Fruit fly (Drosophila melanogaster) whole organism, wandering third instar larva: ENCODE data around the gene CG18598.

Experiments
- CG32264 ChIP-seq: fragments of 200-800 bp; sonication (Bioruptor generic); optimal IDR thresholded peaks from 2 replicates; lab custom pipeline; 2016; ENCODE audit warnings: missing biosample characterization, missing genetic modification characterization
- CrebA ChIP-seq: fragments of 200-800 bp; sonication (Bioruptor generic); optimal IDR thresholded peaks from 2 replicates; lab custom pipeline; 2016; ENCODE audit warnings: missing biosample characterization, mild to moderate bottlenecking, missing genetic modification characterization, borderline replicate concordance
- Dfd ChIP-seq: fragments of >200 bp; optimal IDR thresholded peaks from 2 replicates; lab custom pipeline; 2017; ENCODE audit warnings: missing biosample characterization, missing genetic modification characterization
- Dif ChIP-seq: fragments of 200-275, 200-300 bp; sonication (Bioruptor generic); optimal IDR thresholded peaks from 2 replicates; lab custom pipeline; 2018; ENCODE audit warnings: missing biosample characterization, missing genetic modification characterization; ENCODE audit not compliant: partially characterized antibody
- HLH106 ChIP-seq: fragments of 200-800 bp; optimal IDR thresholded peaks from 3 replicates; lab custom pipeline; 2019; ENCODE audit warnings: missing biosample characterization, mild to moderate bottlenecking, missing genetic modification characterization, moderate library complexity
- Hr78 ChIP-seq: fragments of >200 bp; optimal IDR thresholded peaks from 2 replicates; lab custom pipeline; 2017; ENCODE audit warnings: missing biosample characterization, missing genetic modification characterization
- Hr83 ChIP-seq: fragments of 200-300 bp; sonication (Bioruptor generic); optimal IDR thresholded peaks from 2 replicates; lab custom pipeline; 2016; ENCODE audit warnings: missing biosample characterization, mild to moderate bottlenecking, missing genetic modification characterization, moderate library complexity; ENCODE audit not compliant: poor library complexity, severe bottlenecking
- Jra ChIP-seq: sonication (Bioruptor generic); optimal IDR thresholded peaks from 2 replicates; lab custom pipeline; 2016; ENCODE audit warnings: missing biosample characterization, missing genetic modification characterization
- Myc ChIP-seq: fragments of >200 bp; optimal IDR thresholded peaks from 2 replicates; lab custom pipeline; 2017
- OdsH ChIP-seq: fragments of 200-800 bp; sonication (Bioruptor generic); optimal IDR thresholded peaks from 2 replicates; lab custom pipeline; 2016; ENCODE audit warnings: missing biosample characterization, mild to moderate bottlenecking, missing genetic modification characterization
- Rel ChIP-seq, 2 experiments: fragments of 200-800 bp; sonication (Bioruptor generic) in 1 of 2; optimal IDR thresholded peaks; 2 replicates in 1 of 2; 3 replicates in 1 of 2; lab custom pipeline; 2016 to 2019; ENCODE audit warnings: mild to moderate bottlenecking in 2 of 2, missing biosample characterization in 2 of 2, missing genetic modification characterization in 2 of 2, moderate library complexity in 1 of 2
- Sp1 ChIP-seq: fragments of 200-800 bp; sonication (Bioruptor generic); optimal IDR thresholded peaks from 3 replicates; lab custom pipeline; 2019; ENCODE audit warnings: missing biosample characterization, mild to moderate bottlenecking, missing genetic modification characterization, moderate library complexity
- Vsx2 ChIP-seq: fragments of 200-300, 225-300 bp; sonication (Bioruptor generic); optimal IDR thresholded peaks from 2 replicates; lab custom pipeline; 2018; ENCODE audit warnings: missing biosample characterization, missing genetic modification characterization; ENCODE audit not compliant: partially characterized antibody
- br ChIP-seq: fragments of 200-800 bp; sonication (Bioruptor generic); optimal IDR thresholded peaks from 2 replicates; lab custom pipeline; 2016; ENCODE audit warnings: missing biosample characterization, missing genetic modification characterization
- brk ChIP-seq: fragments of 200-800 bp; sonication (Bioruptor generic); optimal IDR thresholded peaks from 2 replicates; lab custom pipeline; 2016; ENCODE audit warnings: missing biosample characterization, mild to moderate bottlenecking, missing genetic modification characterization
- dl ChIP-seq, 2 experiments: fragments of 175-275, 200-275 bp in 1 of 2; fragments of 200-275 bp in 1 of 2; sonication (Bioruptor generic); optimal IDR thresholded peaks; lab custom pipeline; 2018; ENCODE audit warnings: mild to moderate bottlenecking in 2 of 2, missing biosample characterization in 2 of 2, missing genetic modification characterization in 2 of 2, moderate library complexity in 2 of 2; ENCODE audit not compliant: partially characterized antibody in 2 of 2, insufficient read depth in 1 of 2
- dmrt93B ChIP-seq: fragments of 200-800 bp; sonication (Bioruptor generic); optimal IDR thresholded peaks from 2 replicates; lab custom pipeline; 2018; ENCODE audit warnings: missing biosample characterization, mild to moderate bottlenecking, missing genetic modification characterization
- dsf ChIP-seq: sonication (Bioruptor generic); optimal IDR thresholded peaks from 2 replicates; lab custom pipeline; 2016; ENCODE audit warnings: missing biosample characterization, missing genetic modification characterization, borderline replicate concordance
- ey ChIP-seq: fragments of 200-800 bp; sonication (Bioruptor generic); optimal IDR thresholded peaks from 2 replicates; lab custom pipeline; 2016; ENCODE audit warnings: missing biosample characterization, missing genetic modification characterization
- foxo ChIP-seq, 2 experiments: fragments of 200-800 bp; sonication (Bioruptor generic); optimal IDR thresholded peaks; 2 replicates in 1 of 2; 3 replicates in 1 of 2; lab custom pipeline; 2016 to 2017; ENCODE audit warnings: missing biosample characterization in 2 of 2, missing genetic modification characterization in 2 of 2
- fru ChIP-seq: fragments of 200-800 bp; sonication (Bioruptor generic); optimal IDR thresholded peaks from 3 replicates; lab custom pipeline; 2016; ENCODE audit warnings: missing biosample characterization, mild to moderate bottlenecking, missing genetic modification characterization
- h ChIP-seq: fragments of 200-800 bp; sonication (Bioruptor generic); optimal IDR thresholded peaks from 3 replicates; lab custom pipeline; 2016; ENCODE audit warnings: missing biosample characterization, mild to moderate bottlenecking, missing genetic modification characterization
- jim ChIP-seq: fragments of 175-275, 200-325 bp; sonication (Bioruptor generic); optimal IDR thresholded peaks from 2 replicates; lab custom pipeline; 2016; ENCODE audit warnings: missing biosample characterization, mild to moderate bottlenecking, missing genetic modification characterization
- psq ChIP-seq: fragments of 200-800 bp; sonication (Bioruptor generic); optimal IDR thresholded peaks from 3 replicates; lab custom pipeline; 2017; ENCODE audit warnings: missing biosample characterization, mild to moderate bottlenecking, missing genetic modification characterization, moderate library complexity
- rgr ChIP-seq: fragments of 200-800 bp; sonication (Bioruptor generic); optimal IDR thresholded peaks from 3 replicates; lab custom pipeline; 2016; ENCODE audit warnings: missing biosample characterization, mild to moderate bottlenecking, missing genetic modification characterization
- sage ChIP-seq: fragments of 200-800 bp; sonication (Bioruptor generic); optimal IDR thresholded peaks from 2 replicates; lab custom pipeline; 2016; ENCODE audit warnings: missing biosample characterization, mild to moderate bottlenecking, missing genetic modification characterization
- sv ChIP-seq: fragments of 200-800 bp; sonication (Bioruptor generic); optimal IDR thresholded peaks from 3 replicates; lab custom pipeline; 2016; ENCODE audit warnings: missing biosample characterization, missing genetic modification characterization
- tai ChIP-seq: sonication (Bioruptor generic); optimal IDR thresholded peaks from 2 replicates; lab custom pipeline; 2016; ENCODE audit warnings: missing biosample characterization, missing genetic modification characterization
- usp ChIP-seq: fragments of >200 bp; optimal IDR thresholded peaks from 2 replicates; lab custom pipeline; 2017; ENCODE audit warnings: missing biosample characterization, missing genetic modification characterization
- woc ChIP-seq: sonication (Bioruptor generic); optimal IDR thresholded peaks from 2 replicates; lab custom pipeline; 2016; ENCODE audit warnings: missing biosample characterization, mild to moderate bottlenecking, missing genetic modification characterization

CG18598 gene

DNA sequence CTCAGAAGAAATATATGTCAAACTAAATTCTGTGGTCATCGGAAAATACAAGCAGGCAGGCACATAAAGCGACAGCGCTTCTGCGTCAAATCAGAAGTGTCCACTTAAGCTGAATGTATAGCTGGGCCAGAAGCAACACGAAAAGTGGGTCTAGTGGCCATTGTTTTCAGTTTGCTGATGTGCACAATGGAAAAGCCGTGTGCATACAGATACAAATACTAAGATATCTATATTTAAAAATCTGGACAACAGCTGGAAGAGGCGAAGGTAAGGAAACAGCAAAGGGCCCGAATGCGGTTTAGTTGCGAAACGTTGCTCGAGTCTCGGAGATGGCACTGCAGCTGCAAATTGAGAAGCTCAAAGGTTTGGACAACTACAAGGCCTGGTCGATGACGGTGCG, at the start of gene CG18598:
Gene CG18598, plus strand, starts transcription at position 301 of the 400 bp plus-strand sequence.
- TF ChIP-seq Hr78 (GFP tag; lab: Kevin White, UChicago) (no peak), h (GFP tag; lab: Kevin White, UChicago) (no peak), Hr83 (no peak), Jra (GFP tag; lab: Kevin White, UChicago) (no peak), Myc (lab: Kevin White, UChicago) (no peak), CrebA (GFP tag; lab: Kevin White, UChicago) (no peak), usp (GFP tag; lab: Kevin White, UChicago) (no peak), tai (no peak), dl (GFP tag; optimal IDR thresholded peaks at IDR 0.05; lab: Kevin White, UChicago; ENCODE audit: insufficient read depth in 1 of 2, partially characterized antibody in 2 of 2) (no peak), Sp1 (no peak), brk (GFP tag; lab: Kevin White, UChicago) (no peak), sage (GFP tag; lab: Kevin White, UChicago) (no peak), Rel (GFP tag; optimal IDR thresholded peaks at IDR 0.05; lab: Kevin White, UChicago) (no peak), Rel (tag; optimal IDR thresholded peaks at IDR 0.05; lab: Kevin White, UChicago) (no peak)

DNA sequence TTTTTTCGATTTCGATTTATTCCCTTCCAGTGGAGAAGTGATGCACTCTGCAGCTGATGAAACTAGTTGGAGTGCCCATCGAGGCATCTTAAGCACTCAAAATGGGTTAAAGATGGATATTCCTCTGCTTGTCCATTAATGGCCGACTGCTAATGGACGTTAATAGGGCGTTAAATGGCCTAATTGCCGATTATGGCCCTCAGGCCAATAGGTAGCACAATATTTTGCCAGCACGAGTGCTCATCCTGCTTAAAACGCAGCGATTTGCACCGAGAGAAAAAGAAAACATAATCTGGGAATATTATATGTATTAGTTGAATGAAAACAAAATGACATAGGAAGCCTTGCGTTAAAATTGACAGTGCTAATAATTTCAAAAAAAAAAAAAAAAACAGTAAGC, 42.4 kb upstream of the CG18598 start, which contains the start of gene CG44158:
Gene CG44158, plus strand, starts transcription at position 301 of the 400 bp plus-strand sequence.
- no peak for TF ChIP-seq Dfd (GFP tag; lab: Kevin White, UChicago)
- TF ChIP-seq dmrt93B (GFP tag; lab: Kevin White, UChicago): no peak
- TF ChIP-seq Myc (lab: Kevin White, UChicago): no peak
- TF ChIP-seq ey (GFP tag; lab: Kevin White, UChicago): no peak
- no peak for TF ChIP-seq dl (GFP tag; optimal IDR thresholded peaks at IDR 0.05; lab: Kevin White, UChicago; ENCODE audit: insufficient read depth in 1 of 2, partially characterized antibody in 2 of 2)
- no peak for TF ChIP-seq br
- TF ChIP-seq Dif (GFP tag; lab: Kevin White, UChicago): no peak
- no peak for TF ChIP-seq fru (GFP tag; lab: Kevin White, UChicago)
- no peak for TF ChIP-seq psq
- TF ChIP-seq HLH106 (tag; lab: Kevin White, UChicago): no peak
- TF ChIP-seq Hr78 (GFP tag; lab: Kevin White, UChicago): no peak
- no peak for TF ChIP-seq Sp1
- no peak for TF ChIP-seq sage (GFP tag; lab: Kevin White, UChicago)
- no peak for TF ChIP-seq OdsH

DNA sequence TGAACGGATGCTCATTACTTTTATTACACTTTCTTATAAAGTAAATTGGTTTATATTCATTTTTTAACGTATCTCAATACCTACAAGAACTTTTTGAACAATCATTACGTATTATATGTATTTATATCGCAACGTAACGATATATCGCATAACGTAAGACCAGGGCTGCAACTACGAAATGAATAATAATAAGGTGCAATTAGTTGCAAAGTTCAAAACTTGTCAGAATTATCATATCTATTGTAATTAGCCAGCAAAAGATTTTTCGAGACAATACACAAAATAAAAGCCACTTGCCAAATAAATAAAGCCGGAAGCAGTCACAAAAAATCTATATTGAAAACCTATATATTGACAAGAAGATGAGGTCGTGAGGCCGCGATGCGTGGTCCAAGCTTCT, 35.6 kb upstream of the CG18598 start:
- TF ChIP-seq foxo (GFP tag; optimal IDR thresholded peaks at IDR 0.05; lab: Kevin White, UChicago): peak in 1 of 2 experiments; percentile 51
- peak; percentile 35 for TF ChIP-seq br
- TF ChIP-seq Hr78 (GFP tag; lab: Kevin White, UChicago): no peak
- peak; percentile 55 for TF ChIP-seq h (GFP tag; lab: Kevin White, UChicago)
- TF ChIP-seq Jra (GFP tag; lab: Kevin White, UChicago): peak; percentile 4
- no peak for TF ChIP-seq CG32264 (GFP tag; lab: Kevin White, UChicago)
- TF ChIP-seq jim: no peak
- TF ChIP-seq Vsx2 (GFP tag; lab: Kevin White, UChicago): no peak
- TF ChIP-seq psq: peak; percentile 1
- TF ChIP-seq tai: no peak
- peak; percentile 23 for TF ChIP-seq fru (GFP tag; lab: Kevin White, UChicago)
- peak; percentile 35 for TF ChIP-seq woc (GFP tag; lab: Kevin White, UChicago)
- TF ChIP-seq rgr (GFP tag; lab: Kevin White, UChicago): peak; percentile 47
- TF ChIP-seq Hr83: peak; percentile 24
- peak; percentile 3 for TF ChIP-seq dsf (GFP tag; lab: Kevin White, UChicago)
- peak; percentile 12 for TF ChIP-seq sv (GFP tag; lab: Kevin White, UChicago)
- peak; percentile 53 for TF ChIP-seq ey (GFP tag; lab: Kevin White, UChicago)
- no peak for TF ChIP-seq Sp1
- TF ChIP-seq, all 38 proteins: peak for 12

DNA sequence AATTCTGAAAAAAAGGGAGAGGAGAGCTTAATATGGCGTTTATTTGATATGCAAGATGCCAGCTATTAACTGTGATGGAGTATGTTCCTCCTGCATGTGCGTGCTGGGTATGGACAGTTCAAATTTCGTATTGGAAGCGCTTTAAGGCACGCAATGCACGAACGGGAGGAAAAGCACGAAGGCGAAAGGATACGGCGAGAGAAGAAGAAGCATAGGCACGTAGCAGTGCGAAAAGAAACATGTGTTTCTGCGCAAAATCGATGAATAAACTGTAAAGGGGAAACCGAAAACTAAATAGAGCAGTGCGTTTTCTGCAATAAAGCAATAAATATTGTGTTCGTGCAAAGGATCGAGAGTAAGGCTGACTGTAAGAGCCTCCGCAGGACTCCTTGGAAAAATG, 35.0 kb upstream of the CG18598 start, which contains the start of gene CG14314:
Gene CG14314, plus strand, starts transcription at position 243 of the 400 bp plus-strand sequence.
- TF ChIP-seq dl (GFP tag; optimal IDR thresholded peaks at IDR 0.05; lab: Kevin White, UChicago; ENCODE audit: insufficient read depth in 1 of 2, partially characterized antibody in 2 of 2) (no peak), jim (no peak)
